Worm (Caenorhabditis elegans) whole organism, L4 larva: ENCODE measurements around the gene R09E10.1.

Experiments
- ceh-44 ChIP-seq: fragments of 200-800 bp; sonication (Bioruptor generic); IDR thresholded peaks from 2 replicates; pipeline ENCODE4 v1.3.6; 2022; ENCODE audit warnings: missing genetic modification reagents, missing genetic modification characterization, missing compliant biosample characterization
- ceh-82 ChIP-seq: sonication (generic microtip); optimal IDR thresholded peaks from 2 replicates; lab custom pipeline; 2017; ENCODE audit warnings: missing biosample characterization, missing genetic modification characterization
- lin-38 ChIP-seq: fragments of 200-800 bp; sonication (Bioruptor generic); IDR thresholded peaks from 2 replicates; pipeline ENCODE4 v1.3.6; 2022; ENCODE audit warnings: missing genetic modification reagents, missing genetic modification characterization, missing compliant biosample characterization
- lsy-2 ChIP-seq, 2 experiments: fragments of 150-350 bp in 1 of 2; sonication (generic microtip) in 1 of 2; optimal IDR thresholded peaks; 2 replicates each; lab custom pipeline; 2014 to 2017; ENCODE audit warnings: missing biosample characterization in 2 of 2, missing genetic modification characterization in 2 of 2
- mdl-1 ChIP-seq, 2 experiments: fragments of 150-350 bp in 1 of 2; sonication (generic microtip) in 1 of 2; optimal IDR thresholded peaks; 2 replicates each; lab custom pipeline; 2014 to 2017; ENCODE audit warnings: missing biosample characterization in 2 of 2, missing genetic modification characterization in 2 of 2
- nhr-237 ChIP-seq: sonication (generic microtip); optimal IDR thresholded peaks from 2 replicates; lab custom pipeline; 2017; ENCODE audit warnings: missing biosample characterization, missing genetic modification characterization
- nhr-77 ChIP-seq: fragments of 150-350 bp; optimal IDR thresholded peaks from 2 replicates; lab custom pipeline; 2014; ENCODE audit warnings: missing biosample characterization, missing genetic modification characterization
- php-3 ChIP-seq: fragments of 200-800 bp; sonication (Bioruptor generic); IDR thresholded peaks from 2 replicates; pipeline ENCODE4 v1.3.6; 2022; ENCODE audit warnings: missing genetic modification reagents, missing genetic modification characterization, missing compliant biosample characterization
- snpc-1.2 ChIP-seq: fragments of 200-800 bp; sonication (Bioruptor generic); IDR thresholded peaks from 2 replicates; pipeline ENCODE4 v1.3.6; 2022; ENCODE audit warnings: missing genetic modification reagents, missing genetic modification characterization, missing compliant biosample characterization
- unc-62 ChIP-seq, 3 experiments: fragments of 150-350 bp in 1 of 3; sonication (generic microtip); optimal IDR thresholded peaks in 2 of 3; peaks in 1 of 3; 1 replicate in 1 of 3; 2 replicates in 2 of 3; lab custom pipeline; 2014 to 2017; ENCODE audit warnings: missing biosample characterization in 3 of 3, missing genetic modification characterization in 3 of 3, missing genetic modification reagents in 3 of 3, missing genotype in 1 of 3
- zag-1 ChIP-seq: fragments of 150-350 bp; optimal IDR thresholded peaks from 2 replicates; lab custom pipeline; 2014; ENCODE audit warnings: missing biosample characterization, missing genetic modification characterization

- TF ChIP-seq ceh-44 (GFP tag; lab: Robert Waterston, UW) (no peak), lin-38 (GFP tag; lab: Robert Waterston, UW) (no peak), nhr-77 (tag; lab: Kevin White, UChicago) (no peak), php-3 (GFP tag; lab: Robert Waterston, UW) (no peak), nhr-237 (no peak), zag-1 (tag; lab: Kevin White, UChicago) (no peak), mdl-1 (tag; optimal IDR thresholded peaks at IDR 0.05; lab: Kevin White, UChicago) (no peak), lsy-2 (tag; optimal IDR thresholded peaks at IDR 0.05; lab: Kevin White, UChicago) (no peak), snpc-1.2 (GFP tag; lab: Robert Waterston, UW) (no peak), ceh-82 (tag; lab: Kevin White, UChicago) (no peak), unc-62 (GFP tag; optimal IDR thresholded peaks at IDR 0.05 in 1 of 2; lab: Kevin White, UChicago) (peak in 1 of 2 experiments; percentile 49), unc-62 (tag; optimal IDR thresholded peaks at IDR 0.05; lab: Kevin White, UChicago) (no peak)
These were observed 41.1 kb downstream of the R09E10.1 start, which contains the start of gene thk-1 for ce11 chrIV:10281482-10281881.
